Worm (Caenorhabditis elegans) whole organism, dauer: ENCODE data around the gene F42A9.7.

Source experiments
- unc-62 ChIP-seq: sonication (generic microtip); optimal IDR thresholded peaks from 2 replicates; lab custom pipeline; 2017; ENCODE audit warnings: missing biosample characterization, missing genetic modification reagents, missing genetic modification characterization

The F42A9.7 gene

ce11 chrIV:8620102-8620733 is 3.3 kb upstream of the F42A9.7 start, which contains the start of gene lin-49:
TSS of gene lin-49 (plus strand) at chrIV:8620683.
- no peak for TF ChIP-seq unc-62 (GFP tag; lab: Kevin White, UChicago)

- no peak for TF ChIP-seq unc-62 (GFP tag; lab: Kevin White, UChicago)
Observed at ce11 chrIV:8618698-8619097, 1.8 kb upstream of the F42A9.7 start, which contains the start of gene F42A9.8. TSS of gene F42A9.8 (minus strand) at chrIV:8618785.

ce11 chrIV:8615314-8615713 is 1.6 kb downstream of the F42A9.7 start:
- no peak for TF ChIP-seq unc-62 (GFP tag; lab: Kevin White, UChicago)

ce11 chrIV:8614680-8615079 is 2.3 kb downstream of the F42A9.7 start, which contains the start of gene cyp-33E3:
TSS of gene cyp-33E3 (plus strand) at chrIV:8614995.
- TF ChIP-seq unc-62 (GFP tag; lab: Kevin White, UChicago) = no peak

- TF ChIP-seq unc-62 (GFP tag; lab: Kevin White, UChicago) = no peak
Observed at ce11 chrIV:8611886-8612542, 4.9 kb downstream of the F42A9.7 start, which contains the start of the genes F42A9.17 and cyp-33E2. TSS of gene F42A9.17 (minus strand) at chrIV:8611936. TSS of gene cyp-33E2 (plus strand) at chrIV:8612334.

- no peak for TF ChIP-seq unc-62 (GFP tag; lab: Kevin White, UChicago)
Observed at ce11 chrIV:8608934-8609333, 8.0 kb downstream of the F42A9.7 start, which contains the start of gene F42A9.6. TSS of gene F42A9.6 (plus strand) at chrIV:8609234.

ce11 chrIV:8608204-8608603 is 8.7 kb downstream of the F42A9.7 start:
- TF ChIP-seq unc-62 (GFP tag; lab: Kevin White, UChicago) = no peak

ce11 chrIV:8605217-8605616 is 11.7 kb downstream of the F42A9.7 start:
- no peak for TF ChIP-seq unc-62 (GFP tag; lab: Kevin White, UChicago)

- TF ChIP-seq unc-62 (GFP tag; lab: Kevin White, UChicago) = no peak
Observed at ce11 chrIV:8602877-8603276, 14.1 kb downstream of the F42A9.7 start, which contains the start of gene Y59H11AR.10. TSS of gene Y59H11AR.10 (plus strand) at chrIV:8603177.

ce11 chrIV:8600712-8601330 is 16.1 kb downstream of the F42A9.7 start, which contains the start of gene Y59H11AR.4:
TSS of gene Y59H11AR.4 (minus strand) at chrIV:8600762.
- TF ChIP-seq unc-62 (GFP tag; lab: Kevin White, UChicago) = no peak

- no peak for TF ChIP-seq unc-62 (GFP tag; lab: Kevin White, UChicago)
Observed at ce11 chrIV:8597504-8597903, 19.4 kb downstream of the F42A9.7 start.

ce11 chrIV:8595767-8596166 is 21.2 kb downstream of the F42A9.7 start, which contains the start of gene clec-181:
TSS of gene clec-181 (plus strand) at chrIV:8596067.
- no peak for TF ChIP-seq unc-62 (GFP tag; lab: Kevin White, UChicago)

- TF ChIP-seq unc-62 (GFP tag; lab: Kevin White, UChicago) = no peak
Observed at ce11 chrIV:8595317-8595716, 21.6 kb downstream of the F42A9.7 start, which contains the start of gene Y59H11AR.3. TSS of gene Y59H11AR.3 (minus strand) at chrIV:8595417.

- no peak for TF ChIP-seq unc-62 (GFP tag; lab: Kevin White, UChicago)
Observed at ce11 chrIV:8587605-8588004, 29.3 kb downstream of the F42A9.7 start.

ce11 chrIV:8587057-8587456 is 29.9 kb downstream of the F42A9.7 start:
- TF ChIP-seq unc-62 (GFP tag; lab: Kevin White, UChicago) = no peak
